Fruit fly (Drosophila melanogaster) whole organism, wandering third instar larva: ENCODE data around the gene eIF2Bbeta.

ENCODE experiments used
- Abd-B ChIP-seq: fragments of >200 bp; optimal IDR thresholded peaks from 2 replicates; lab custom pipeline; 2017; ENCODE audit warnings: missing biosample characterization, missing genetic modification characterization
- CG32264 ChIP-seq: fragments of 200-800 bp; sonication (Bioruptor generic); optimal IDR thresholded peaks from 2 replicates; lab custom pipeline; 2016; ENCODE audit warnings: missing biosample characterization, missing genetic modification characterization
- CG9705 ChIP-seq: fragments of 200-800 bp; sonication (Bioruptor generic); optimal IDR thresholded peaks from 2 replicates; lab custom pipeline; 2018; ENCODE audit warnings: missing biosample characterization, mild to moderate bottlenecking, missing genetic modification characterization
- CrebA ChIP-seq: fragments of 200-800 bp; sonication (Bioruptor generic); optimal IDR thresholded peaks from 2 replicates; lab custom pipeline; 2016; ENCODE audit warnings: missing biosample characterization, mild to moderate bottlenecking, missing genetic modification characterization, borderline replicate concordance
- Dfd ChIP-seq: fragments of >200 bp; optimal IDR thresholded peaks from 2 replicates; lab custom pipeline; 2017; ENCODE audit warnings: missing biosample characterization, missing genetic modification characterization
- Dif ChIP-seq: fragments of 200-275, 200-300 bp; sonication (Bioruptor generic); optimal IDR thresholded peaks from 2 replicates; lab custom pipeline; 2018; ENCODE audit warnings: missing biosample characterization, missing genetic modification characterization; ENCODE audit not compliant: partially characterized antibody
- HLH106 ChIP-seq: fragments of 200-800 bp; optimal IDR thresholded peaks from 3 replicates; lab custom pipeline; 2019; ENCODE audit warnings: missing biosample characterization, mild to moderate bottlenecking, missing genetic modification characterization, moderate library complexity
- Hnf4 ChIP-seq: fragments of 200-800 bp; sonication (Bioruptor generic); optimal IDR thresholded peaks from 2 replicates; lab custom pipeline; 2016; ENCODE audit warnings: missing biosample characterization, mild to moderate bottlenecking, missing genetic modification characterization
- Hr83 ChIP-seq: fragments of 200-300 bp; sonication (Bioruptor generic); optimal IDR thresholded peaks from 2 replicates; lab custom pipeline; 2016; ENCODE audit warnings: missing biosample characterization, mild to moderate bottlenecking, missing genetic modification characterization, moderate library complexity; ENCODE audit not compliant: poor library complexity, severe bottlenecking
- Mio ChIP-seq: sonication (Bioruptor generic); optimal IDR thresholded peaks from 2 replicates; lab custom pipeline; 2016; ENCODE audit warnings: missing biosample characterization, missing genetic modification characterization
- Myc ChIP-seq: fragments of >200 bp; optimal IDR thresholded peaks from 2 replicates; lab custom pipeline; 2017
- N ChIP-seq: fragments of >200 bp; optimal IDR thresholded peaks from 2 replicates; lab custom pipeline; 2018; ENCODE audit warnings: missing biosample characterization, missing external identifiers, missing genetic modification characterization
- OdsH ChIP-seq: fragments of 200-800 bp; sonication (Bioruptor generic); optimal IDR thresholded peaks from 2 replicates; lab custom pipeline; 2016; ENCODE audit warnings: missing biosample characterization, mild to moderate bottlenecking, missing genetic modification characterization
- Rel ChIP-seq, 2 experiments: fragments of 200-800 bp; sonication (Bioruptor generic) in 1 of 2; optimal IDR thresholded peaks; 2 replicates in 1 of 2; 3 replicates in 1 of 2; lab custom pipeline; 2016 to 2019; ENCODE audit warnings: mild to moderate bottlenecking in 2 of 2, missing biosample characterization in 2 of 2, missing genetic modification characterization in 2 of 2, moderate library complexity in 1 of 2
- Sp1 ChIP-seq: fragments of 200-800 bp; sonication (Bioruptor generic); optimal IDR thresholded peaks from 3 replicates; lab custom pipeline; 2019; ENCODE audit warnings: missing biosample characterization, mild to moderate bottlenecking, missing genetic modification characterization, moderate library complexity
- Vsx2 ChIP-seq: fragments of 200-300, 225-300 bp; sonication (Bioruptor generic); optimal IDR thresholded peaks from 2 replicates; lab custom pipeline; 2018; ENCODE audit warnings: missing biosample characterization, missing genetic modification characterization; ENCODE audit not compliant: partially characterized antibody
- br ChIP-seq: fragments of 200-800 bp; sonication (Bioruptor generic); optimal IDR thresholded peaks from 2 replicates; lab custom pipeline; 2016; ENCODE audit warnings: missing biosample characterization, missing genetic modification characterization
- brk ChIP-seq: fragments of 200-800 bp; sonication (Bioruptor generic); optimal IDR thresholded peaks from 2 replicates; lab custom pipeline; 2016; ENCODE audit warnings: missing biosample characterization, mild to moderate bottlenecking, missing genetic modification characterization
- dl ChIP-seq, 2 experiments: fragments of 175-275, 200-275 bp in 1 of 2; fragments of 200-275 bp in 1 of 2; sonication (Bioruptor generic); optimal IDR thresholded peaks; lab custom pipeline; 2018; ENCODE audit warnings: mild to moderate bottlenecking in 2 of 2, missing biosample characterization in 2 of 2, missing genetic modification characterization in 2 of 2, moderate library complexity in 2 of 2; ENCODE audit not compliant: partially characterized antibody in 2 of 2, insufficient read depth in 1 of 2
- dmrt93B ChIP-seq: fragments of 200-800 bp; sonication (Bioruptor generic); optimal IDR thresholded peaks from 2 replicates; lab custom pipeline; 2018; ENCODE audit warnings: missing biosample characterization, mild to moderate bottlenecking, missing genetic modification characterization
- ey ChIP-seq: fragments of 200-800 bp; sonication (Bioruptor generic); optimal IDR thresholded peaks from 2 replicates; lab custom pipeline; 2016; ENCODE audit warnings: missing biosample characterization, missing genetic modification characterization
- foxo ChIP-seq, 2 experiments: fragments of 200-800 bp; sonication (Bioruptor generic); optimal IDR thresholded peaks; 2 replicates in 1 of 2; 3 replicates in 1 of 2; lab custom pipeline; 2016 to 2017; ENCODE audit warnings: missing biosample characterization in 2 of 2, missing genetic modification characterization in 2 of 2
- fru ChIP-seq: fragments of 200-800 bp; sonication (Bioruptor generic); optimal IDR thresholded peaks from 3 replicates; lab custom pipeline; 2016; ENCODE audit warnings: missing biosample characterization, mild to moderate bottlenecking, missing genetic modification characterization
- h ChIP-seq: fragments of 200-800 bp; sonication (Bioruptor generic); optimal IDR thresholded peaks from 3 replicates; lab custom pipeline; 2016; ENCODE audit warnings: missing biosample characterization, mild to moderate bottlenecking, missing genetic modification characterization
- jim ChIP-seq: fragments of 175-275, 200-325 bp; sonication (Bioruptor generic); optimal IDR thresholded peaks from 2 replicates; lab custom pipeline; 2016; ENCODE audit warnings: missing biosample characterization, mild to moderate bottlenecking, missing genetic modification characterization
- psq ChIP-seq: fragments of 200-800 bp; sonication (Bioruptor generic); optimal IDR thresholded peaks from 3 replicates; lab custom pipeline; 2017; ENCODE audit warnings: missing biosample characterization, mild to moderate bottlenecking, missing genetic modification characterization, moderate library complexity
- rgr ChIP-seq: fragments of 200-800 bp; sonication (Bioruptor generic); optimal IDR thresholded peaks from 3 replicates; lab custom pipeline; 2016; ENCODE audit warnings: missing biosample characterization, mild to moderate bottlenecking, missing genetic modification characterization
- sage ChIP-seq: fragments of 200-800 bp; sonication (Bioruptor generic); optimal IDR thresholded peaks from 2 replicates; lab custom pipeline; 2016; ENCODE audit warnings: missing biosample characterization, mild to moderate bottlenecking, missing genetic modification characterization
- sv ChIP-seq: fragments of 200-800 bp; sonication (Bioruptor generic); optimal IDR thresholded peaks from 3 replicates; lab custom pipeline; 2016; ENCODE audit warnings: missing biosample characterization, missing genetic modification characterization
- tai ChIP-seq: sonication (Bioruptor generic); optimal IDR thresholded peaks from 2 replicates; lab custom pipeline; 2016; ENCODE audit warnings: missing biosample characterization, missing genetic modification characterization
- usp ChIP-seq: fragments of >200 bp; optimal IDR thresholded peaks from 2 replicates; lab custom pipeline; 2017; ENCODE audit warnings: missing biosample characterization, missing genetic modification characterization

The eIF2Bbeta gene

dm6 chrX:2661758-2662157 is 42.6 kb upstream of the eIF2Bbeta start:
- TF ChIP-seq CrebA (GFP tag; lab: Kevin White, UChicago) (no peak), Rel (GFP tag; optimal IDR thresholded peaks at IDR 0.05; lab: Kevin White, UChicago) (no peak), Rel (tag; optimal IDR thresholded peaks at IDR 0.05; lab: Kevin White, UChicago) (peak; percentile 25), rgr (GFP tag; lab: Kevin White, UChicago) (no peak), usp (GFP tag; lab: Kevin White, UChicago) (no peak), h (GFP tag; lab: Kevin White, UChicago) (peak; percentile 18), Vsx2 (no peak), Dfd (peak; percentile 62)

- TF ChIP-seq Hr83 (GFP tag; lab: Kevin White, UChicago) (no peak), sage (GFP tag; lab: Kevin White, UChicago) (no peak), ey (GFP tag; lab: Kevin White, UChicago) (no peak), dl (GFP tag; optimal IDR thresholded peaks at IDR 0.05; lab: Kevin White, UChicago; ENCODE audit: insufficient read depth in 1 of 2, partially characterized antibody in 2 of 2) (no peak), Myc (lab: Kevin White, UChicago) (no peak), Vsx2 (no peak), Mio (GFP tag; lab: Kevin White, UChicago) (no peak), h (GFP tag; lab: Kevin White, UChicago) (no peak), jim (no peak), brk (GFP tag; lab: Kevin White, UChicago) (no peak), CG32264 (GFP tag; lab: Kevin White, UChicago) (no peak), Abd-B (GFP tag; lab: Kevin White, UChicago) (no peak)
- TF ChIP-seq, all 38 proteins: peak for 0
Observed at dm6 chrX:2662540-2663133, 41.7 kb upstream of the eIF2Bbeta start.

dm6 chrX:2663416-2663815 is 41.0 kb upstream of the eIF2Bbeta start:
- TF ChIP-seq h (GFP tag; lab: Kevin White, UChicago) (peak; percentile 4), psq (no peak), Hr83 (GFP tag; lab: Kevin White, UChicago) (peak; percentile 50), dmrt93B (GFP tag; lab: Kevin White, UChicago) (no peak), sage (GFP tag; lab: Kevin White, UChicago) (no peak), rgr (GFP tag; lab: Kevin White, UChicago) (peak; percentile 11)

- no peak for TF ChIP-seq Vsx2
- TF ChIP-seq HLH106 (tag; lab: Kevin White, UChicago) = no peak
- no peak for TF ChIP-seq sage (GFP tag; lab: Kevin White, UChicago)
Observed at dm6 chrX:2677024-2677589, 27.3 kb upstream of the eIF2Bbeta start.

- TF ChIP-seq psq = no peak
- no peak for TF ChIP-seq Dif (GFP tag; lab: Kevin White, UChicago)
- TF ChIP-seq N (GFP tag; lab: Kevin White, UChicago) = no peak
- no peak for TF ChIP-seq Sp1 (GFP tag; lab: Kevin White, UChicago)
- TF ChIP-seq br (GFP tag; lab: Kevin White, UChicago) = no peak
- TF ChIP-seq Hr83 (GFP tag; lab: Kevin White, UChicago) = no peak
- TF ChIP-seq Rel (GFP tag; optimal IDR thresholded peaks at IDR 0.05; lab: Kevin White, UChicago) = no peak
- no peak for TF ChIP-seq Rel (tag; optimal IDR thresholded peaks at IDR 0.05; lab: Kevin White, UChicago)
- no peak for TF ChIP-seq sv (GFP tag; lab: Kevin White, UChicago)
- no peak for TF ChIP-seq CG9705 (GFP tag; lab: Kevin White, UChicago)
- no peak for TF ChIP-seq fru (GFP tag; lab: Kevin White, UChicago)
- TF ChIP-seq Hnf4 (GFP tag; lab: Kevin White, UChicago) = no peak
- TF ChIP-seq foxo (GFP tag; optimal IDR thresholded peaks at IDR 0.05; lab: Kevin White, UChicago) = no peak
- TF ChIP-seq OdsH = no peak
- no peak for TF ChIP-seq h (GFP tag; lab: Kevin White, UChicago)
- TF ChIP-seq Mio (GFP tag; lab: Kevin White, UChicago) = no peak
- TF ChIP-seq tai (GFP tag; lab: Kevin White, UChicago) = no peak
Observed at dm6 chrX:2681601-2682000, 22.8 kb upstream of the eIF2Bbeta start, which contains the start of gene HLH3B. Gene HLH3B (minus strand): TSS chrX:2681723.
